Fruit fly (Drosophila melanogaster): ENCODE results near the gene CG11585.

Gene CG11585

DNA sequence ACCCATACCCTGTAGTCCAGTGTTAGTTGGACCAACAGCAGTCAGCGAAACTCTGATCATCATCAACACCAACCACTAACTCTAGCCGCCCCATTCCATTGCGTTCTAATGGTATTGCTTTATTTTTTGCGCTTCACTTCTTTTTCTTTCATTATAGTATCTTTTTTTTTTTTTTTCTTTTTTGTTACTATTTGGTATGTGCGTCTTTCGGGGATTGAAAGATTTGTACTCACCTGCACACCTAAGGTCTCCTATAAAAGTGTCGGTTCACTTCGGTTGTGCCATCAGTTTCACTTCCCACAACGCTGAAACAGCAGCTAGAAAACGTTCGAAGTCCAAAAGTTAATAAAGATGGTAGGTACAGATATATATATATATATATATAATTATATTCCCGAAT is at the start of gene CG11585:
Gene CG11585 (plus strand): TSS at position 301 of the 400 bp plus-strand sequence.
- no peak for TF ChIP-seq CTCF (optimal IDR thresholded peaks at IDR 0.05)
- no peak for TF ChIP-seq CG8478 (optimal IDR thresholded peaks at IDR 0.05)

DNA sequence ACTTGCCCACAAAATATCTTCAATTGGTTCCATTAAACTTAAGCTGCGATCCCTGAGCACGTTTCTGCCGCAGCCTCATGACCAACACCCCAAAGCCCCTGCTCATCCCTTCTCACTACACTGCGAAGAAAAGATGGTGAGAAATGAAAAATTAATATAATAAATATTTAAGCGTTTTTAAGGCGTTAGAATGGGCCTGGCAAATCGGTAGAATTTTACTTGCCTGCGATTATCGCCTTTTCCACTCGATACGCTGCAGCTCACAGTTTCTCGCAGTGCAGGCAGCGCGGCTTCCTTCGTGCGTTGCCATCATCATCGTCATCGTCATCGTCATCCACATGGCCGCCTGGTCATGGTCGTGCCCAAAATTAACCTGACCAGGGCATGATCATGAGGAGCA is 41.1 kb upstream of the CG11585 start:
- TF ChIP-seq CTCF (optimal IDR thresholded peaks at IDR 0.05) (no peak), CG8478 (optimal IDR thresholded peaks at IDR 0.05) (no peak)

DNA sequence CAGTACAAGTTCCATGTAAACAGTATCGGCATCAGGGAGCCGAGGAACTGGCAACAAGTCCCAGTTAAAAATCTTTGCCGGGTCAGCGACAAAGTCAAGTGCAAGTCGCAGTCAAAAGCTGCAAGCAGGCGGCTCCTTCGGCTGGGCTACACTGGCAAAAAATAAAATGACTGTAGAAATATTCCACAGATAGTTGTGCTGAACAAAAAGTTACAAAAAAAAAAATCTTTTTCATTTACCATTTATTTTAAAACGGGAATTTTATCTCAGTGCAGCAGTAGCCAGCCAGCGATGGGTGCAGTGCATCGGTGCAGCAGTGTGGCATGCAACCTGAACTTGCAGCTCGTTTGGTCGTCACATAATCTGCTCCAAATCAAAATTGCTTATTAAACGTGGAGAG is 40.0 kb upstream of the CG11585 start:
- TF ChIP-seq CG8478 (optimal IDR thresholded peaks at IDR 0.05) (no peak), CTCF (optimal IDR thresholded peaks at IDR 0.05) (no peak)

DNA sequence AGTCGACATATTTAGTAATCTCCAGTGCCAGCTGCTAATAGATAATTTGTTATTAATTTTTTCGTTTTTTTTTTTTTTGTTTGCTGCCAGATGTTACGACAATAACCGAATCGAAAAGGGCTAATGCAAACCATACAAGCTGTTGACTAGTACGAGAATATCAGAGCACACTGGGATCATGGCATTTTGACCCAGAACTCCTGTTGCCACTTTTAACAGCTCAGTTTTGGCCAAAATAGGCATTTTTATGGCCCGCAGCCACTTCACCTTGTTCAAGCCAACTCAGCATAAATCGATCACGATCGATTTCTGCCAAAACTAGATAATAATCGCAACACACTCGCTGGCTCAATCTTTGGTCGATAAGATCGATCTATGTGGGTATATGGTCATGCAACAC is 37.4 kb upstream of the CG11585 start, which contains the start of gene CG12479:
Gene CG12479 (minus strand): TSS at position 101 of the 400 bp plus-strand sequence.
- TF ChIP-seq CG8478 (optimal IDR thresholded peaks at IDR 0.05) (no peak), CTCF (optimal IDR thresholded peaks at IDR 0.05) (no peak)

DNA sequence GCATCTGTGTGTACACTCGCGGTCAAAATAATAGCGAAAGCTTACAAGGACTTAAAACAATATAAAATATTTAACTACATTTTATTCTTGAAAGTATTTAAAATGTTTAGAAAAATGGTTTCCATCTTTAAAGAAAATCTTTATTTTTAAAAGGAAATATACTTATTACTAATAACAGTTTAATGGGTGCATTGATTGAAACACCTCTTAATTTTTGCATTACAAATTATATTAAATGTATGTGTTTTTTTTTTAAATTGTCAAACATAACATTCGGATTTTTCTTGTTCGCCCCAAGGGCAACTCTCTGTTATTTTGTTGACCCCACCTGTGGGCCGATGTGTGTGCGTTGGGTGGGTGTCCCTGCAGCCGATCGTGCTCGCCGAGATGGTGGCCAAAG is 35.6 kb upstream of the CG11585 start:
- TF ChIP-seq CG8478 (optimal IDR thresholded peaks at IDR 0.05) (no peak), CTCF (optimal IDR thresholded peaks at IDR 0.05) (no peak)

DNA sequence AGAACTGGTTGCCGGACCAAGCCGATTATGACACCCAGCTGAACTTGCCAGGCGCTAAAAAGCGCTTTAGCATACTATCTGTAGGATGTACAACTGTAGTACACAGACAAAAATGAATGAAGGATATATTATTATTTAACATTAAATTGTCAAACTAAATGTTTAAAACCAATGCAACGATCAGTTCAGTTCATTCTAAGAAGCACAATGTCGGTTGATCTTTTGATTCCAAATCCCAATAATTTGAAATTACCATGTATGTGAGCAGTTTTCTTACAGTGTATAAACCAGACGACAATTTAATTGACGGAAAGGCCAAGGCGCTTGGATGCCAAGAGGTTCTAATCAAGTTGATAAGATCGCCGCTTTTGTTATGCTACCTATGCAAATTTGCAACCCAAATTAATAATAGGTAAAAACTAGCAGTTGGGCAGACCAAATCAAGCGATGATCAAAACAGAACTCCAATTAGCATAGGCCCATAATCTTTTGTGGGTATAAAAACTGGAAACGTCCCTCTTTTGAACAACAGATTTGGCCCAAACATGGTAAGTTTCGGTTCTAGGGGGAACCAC is 20.2 kb upstream of the CG11585 start, which contains the start of gene CG12480:
Gene CG12480 (plus strand): TSS at position 525 of the 575 bp plus-strand sequence.
- TF ChIP-seq CG8478 (optimal IDR thresholded peaks at IDR 0.05) = no peak
- TF ChIP-seq CTCF (optimal IDR thresholded peaks at IDR 0.05) = no peak

DNA sequence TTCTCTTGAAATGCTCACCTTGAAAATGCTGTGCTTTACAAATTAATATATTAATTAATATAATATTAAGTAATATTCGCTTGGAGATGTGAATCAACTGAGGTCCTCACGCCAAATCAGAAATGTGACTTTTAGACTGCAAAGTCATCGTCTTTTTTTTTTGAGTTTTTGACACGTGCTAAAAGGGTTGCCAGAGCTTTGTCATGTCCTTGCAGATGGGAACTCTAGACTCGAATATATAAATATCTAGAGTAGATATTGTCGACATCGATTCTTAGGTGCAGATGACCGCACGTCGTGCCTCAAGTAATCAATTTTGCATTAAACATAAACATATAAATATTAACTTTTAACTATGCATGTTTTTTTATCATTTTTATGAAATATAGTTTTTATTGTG is 16.8 kb upstream of the CG11585 start, which contains the start of gene betaNACtes1:
Gene betaNACtes1 (minus strand): TSS at position 101 of the 400 bp plus-strand sequence.
- TF ChIP-seq CG8478 (optimal IDR thresholded peaks at IDR 0.05) (no peak), CTCF (optimal IDR thresholded peaks at IDR 0.05) (no peak)

DNA sequence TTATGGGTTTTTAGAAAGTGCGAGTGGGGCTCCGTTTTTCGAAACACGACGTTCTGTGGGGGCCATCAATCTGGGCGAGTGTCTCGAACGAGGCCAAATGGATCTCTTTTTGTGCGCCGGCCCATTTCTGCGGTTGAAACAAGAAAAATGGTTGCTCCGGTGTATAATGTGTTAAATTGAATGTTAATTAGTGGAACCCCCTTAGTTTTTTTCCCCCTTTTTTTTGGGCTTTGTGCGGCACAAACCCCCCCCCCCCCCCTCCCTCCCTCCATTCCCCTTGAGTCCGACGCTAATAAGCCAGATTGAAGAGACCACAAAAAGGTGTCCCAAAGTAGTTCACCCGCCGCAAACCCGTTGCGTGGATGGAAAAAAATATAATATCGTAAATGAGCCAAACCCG is 15.7 kb upstream of the CG11585 start:
- TF ChIP-seq CTCF (optimal IDR thresholded peaks at IDR 0.05) (no peak), CG8478 (optimal IDR thresholded peaks at IDR 0.05) (no peak)

DNA sequence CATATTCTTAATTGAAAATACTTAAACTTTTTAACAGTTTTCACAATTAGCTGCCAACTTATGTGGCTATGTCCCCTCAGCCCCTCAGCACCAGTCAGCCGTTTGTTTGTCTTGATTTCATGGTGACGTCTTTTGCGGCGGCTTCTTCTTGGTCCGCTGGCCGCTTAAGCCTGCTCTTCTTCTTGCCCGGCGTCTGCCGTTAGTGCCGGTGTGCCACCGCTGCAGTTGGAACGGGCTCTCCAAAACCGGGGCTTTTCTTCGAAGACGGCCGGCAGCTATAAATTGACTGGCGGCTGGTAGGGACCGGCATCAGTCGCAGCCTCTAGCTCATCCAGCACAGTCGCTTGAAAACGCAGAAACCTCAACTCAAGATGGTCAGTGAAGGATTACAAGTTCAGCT is 14.9 kb upstream of the CG11585 start, which contains the start of gene CG1368:
Gene CG1368 (plus strand): TSS at position 301 of the 400 bp plus-strand sequence.
- TF ChIP-seq CG8478 (optimal IDR thresholded peaks at IDR 0.05) (no peak), CTCF (optimal IDR thresholded peaks at IDR 0.05) (no peak)

DNA sequence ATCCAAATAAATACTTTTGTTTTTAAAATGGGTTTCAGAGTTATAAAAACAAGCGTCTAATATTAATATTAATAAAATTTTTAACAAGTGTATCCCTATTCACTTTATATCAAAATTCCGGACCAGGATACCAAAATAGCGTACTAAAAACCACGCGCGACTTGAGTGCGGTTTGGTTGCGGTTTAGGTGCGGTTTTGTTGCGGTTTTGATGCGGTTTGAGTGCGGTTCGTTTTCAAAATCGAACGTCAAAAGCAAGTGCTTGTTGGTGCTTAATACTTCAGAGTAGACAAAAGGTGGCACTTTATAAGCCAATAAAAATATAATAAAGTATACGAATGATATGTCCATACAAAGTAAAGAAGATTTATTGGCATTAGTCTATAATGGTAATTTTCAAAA is 13.7 kb upstream of the CG11585 start:
- no peak for TF ChIP-seq CTCF (optimal IDR thresholded peaks at IDR 0.05)
- TF ChIP-seq CG8478 (optimal IDR thresholded peaks at IDR 0.05) = no peak

DNA sequence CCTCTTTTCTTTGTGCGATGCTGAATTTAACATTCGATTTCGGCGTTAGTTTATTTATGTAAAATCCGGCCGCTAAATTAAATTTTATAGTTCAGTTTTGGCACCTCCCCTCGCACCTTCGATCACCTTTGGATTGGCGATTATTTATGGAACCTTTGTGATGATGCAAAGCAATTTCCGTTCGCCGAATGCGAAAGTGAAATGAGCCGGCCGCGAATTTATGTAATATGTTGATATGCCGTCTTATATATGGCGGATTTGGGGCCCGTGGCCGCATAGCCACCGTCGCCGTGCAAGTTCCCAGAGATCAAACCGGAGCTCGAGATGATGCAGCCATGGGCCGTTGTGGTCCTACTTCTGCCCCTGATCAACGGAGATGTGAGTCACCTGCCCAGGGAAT is 12.7 kb upstream of the CG11585 start, which contains the start of gene CG11581:
Gene CG11581 (plus strand): TSS at position 301 of the 400 bp plus-strand sequence.
- TF ChIP-seq CTCF (optimal IDR thresholded peaks at IDR 0.05) (no peak), CG8478 (optimal IDR thresholded peaks at IDR 0.05) (no peak)

DNA sequence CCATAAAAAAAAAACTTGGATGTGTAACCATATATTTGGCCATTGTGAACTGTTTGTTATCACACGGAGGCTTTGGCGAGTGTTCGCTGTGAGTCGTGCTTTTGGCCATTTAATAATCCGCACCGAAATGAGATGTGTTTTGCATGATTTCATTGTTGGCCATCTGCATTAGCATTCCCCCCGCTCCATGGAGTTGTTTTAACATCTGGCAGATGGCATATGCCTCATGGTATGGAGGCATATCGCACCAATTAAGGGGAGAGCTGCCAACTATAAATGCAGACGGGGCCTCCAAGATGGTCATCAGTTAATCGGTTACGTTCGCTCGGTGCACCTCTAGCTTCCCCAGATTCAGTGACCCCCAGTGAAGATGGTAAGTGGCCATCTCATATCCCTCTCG is 8.6 kb upstream of the CG11585 start, which contains the start of gene CG11584:
Gene CG11584 (plus strand): TSS at position 301 of the 400 bp plus-strand sequence.
- TF ChIP-seq CTCF (optimal IDR thresholded peaks at IDR 0.05) = no peak
- no peak for TF ChIP-seq CG8478 (optimal IDR thresholded peaks at IDR 0.05)

DNA sequence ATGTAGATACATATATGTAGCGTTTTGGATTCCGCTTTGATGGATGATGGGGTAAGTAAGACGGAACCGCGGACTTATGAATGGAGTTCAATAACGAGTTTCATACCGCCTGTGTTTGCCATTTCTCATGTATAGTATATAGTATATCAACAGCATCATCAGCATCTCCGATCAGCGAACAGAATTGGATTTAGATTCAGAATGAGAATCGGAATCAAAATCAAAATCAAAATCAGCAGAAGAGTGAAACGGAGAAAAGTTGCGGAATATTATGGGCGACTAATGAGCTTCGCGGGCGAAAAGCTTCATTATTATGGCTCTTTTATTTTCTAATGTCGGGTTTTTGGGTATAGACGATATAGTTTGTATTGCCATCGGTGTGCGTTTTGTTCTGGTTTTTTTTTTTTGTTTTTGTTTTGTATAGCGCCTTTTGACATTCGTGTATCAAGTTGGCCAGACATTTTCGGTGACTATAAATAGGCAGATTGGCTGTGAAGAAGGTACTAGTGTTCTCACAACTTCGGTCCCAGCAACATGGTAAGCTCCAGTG is 5.2 kb upstream of the CG11585 start, which contains the start of gene CG32603:
Gene CG32603 (plus strand): TSS at position 500 of the 550 bp plus-strand sequence.
- TF ChIP-seq CG8478 (optimal IDR thresholded peaks at IDR 0.05) = no peak
- TF ChIP-seq CTCF (optimal IDR thresholded peaks at IDR 0.05) = no peak

DNA sequence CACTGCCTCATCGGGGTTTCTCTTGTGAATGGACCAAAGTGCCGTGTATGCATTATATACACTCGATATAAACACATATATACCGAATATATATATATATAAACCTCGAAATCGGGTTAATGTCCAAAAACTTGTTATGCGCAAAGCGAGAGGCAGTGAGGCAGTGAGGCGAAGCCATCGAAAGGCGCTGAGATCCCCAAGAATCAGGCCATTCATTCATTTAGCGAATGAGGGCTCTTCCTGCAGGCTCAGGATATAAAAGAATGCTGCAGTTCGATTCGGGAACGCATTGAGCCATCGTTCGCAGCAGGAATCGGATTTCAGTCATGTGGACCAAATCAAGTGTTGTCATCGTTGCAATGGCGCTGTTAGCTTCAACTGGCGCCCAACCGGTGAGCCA is 2.4 kb upstream of the CG11585 start, which contains the start of gene CG12481:
Gene CG12481 (plus strand): TSS at position 301 of the 400 bp plus-strand sequence.
- TF ChIP-seq CTCF (optimal IDR thresholded peaks at IDR 0.05) = no peak
- no peak for TF ChIP-seq CG8478 (optimal IDR thresholded peaks at IDR 0.05)

DNA sequence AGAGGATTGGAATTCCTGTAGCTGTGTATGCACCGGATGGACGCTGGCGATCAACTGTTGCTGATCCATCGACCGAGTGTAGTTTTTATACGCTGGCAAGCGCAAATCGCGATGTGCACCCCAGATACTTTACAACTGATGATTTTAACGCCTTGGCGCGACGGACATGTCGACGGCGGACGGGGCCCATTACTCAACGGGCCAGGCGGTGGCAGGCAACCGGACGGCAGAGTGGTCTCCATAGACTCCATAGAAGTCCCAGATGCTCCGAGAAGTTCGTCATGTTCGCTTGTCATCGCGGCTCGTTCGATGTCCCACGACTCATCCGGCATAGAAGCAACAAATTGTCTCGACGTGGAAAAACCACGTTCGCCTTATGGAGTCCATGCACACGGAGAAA is 2.6 kb downstream of the CG11585 start, which contains the start of gene CG13403:
Gene CG13403 (minus strand): TSS at position 101 of the 400 bp plus-strand sequence.
- TF ChIP-seq CG8478 (optimal IDR thresholded peaks at IDR 0.05) (no peak), CTCF (optimal IDR thresholded peaks at IDR 0.05) (no peak)

DNA sequence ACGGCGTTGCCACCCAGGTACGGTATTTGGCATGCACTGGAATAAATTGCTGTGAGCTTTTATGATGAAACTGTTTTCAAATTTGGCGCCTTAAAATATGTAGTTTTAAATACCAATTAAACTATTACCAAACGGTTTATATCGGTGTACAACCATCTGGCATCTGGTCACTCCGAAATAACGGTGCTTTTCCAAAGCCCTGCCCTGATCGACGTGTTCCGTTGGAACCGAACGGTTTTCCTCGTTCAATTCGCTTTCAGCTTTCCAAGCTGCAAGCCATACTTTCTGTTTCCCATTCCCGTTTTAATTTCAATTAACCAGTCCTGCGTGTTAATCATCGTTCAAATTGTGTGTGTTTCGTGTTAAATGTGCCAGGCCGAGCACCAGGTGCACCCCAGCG is 3.7 kb downstream of the CG11585 start, which contains the start of gene yl:
Gene yl (plus strand): TSS at position 202 of the 400 bp plus-strand sequence.
- TF ChIP-seq CTCF (optimal IDR thresholded peaks at IDR 0.05) = no peak
- TF ChIP-seq CG8478 (optimal IDR thresholded peaks at IDR 0.05) = no peak
